Worm (Caenorhabditis elegans): ENCODE data around the gene npr-36.

npr-36 gene

ce11 chrX:17333752-17334151 is 25.8 kb upstream of the npr-36 start, which contains the start of gene C53C11.5:
C53C11.5 (plus strand) TSS chrX:17334052.
- TF ChIP-seq B0310.2 (tag; optimal IDR thresholded peaks at IDR 0.05) (no peak), hnd-1 (tag; optimal IDR thresholded peaks at IDR 0.05) (no peak), tbx-37 (GFP tag; conservative IDR thresholded peaks at IDR 0.05) (no peak), tra-4 (tag; optimal IDR thresholded peaks at IDR 0.05) (no peak), F13C5.2 (tag; optimal IDR thresholded peaks at IDR 0.05) (no peak), hmg-4 (GFP tag; optimal IDR thresholded peaks at IDR 0.05) (no peak), tbx-11 (GFP tag; IDR thresholded peaks at IDR 0.05) (no peak), pes-1 (GFP tag; IDR thresholded peaks at IDR 0.05) (no peak), hmbx-1 (tag; optimal IDR thresholded peaks at IDR 0.05) (no peak), sea-1 (GFP tag; conservative IDR thresholded peaks at IDR 0.05) (no peak), flt-1 (GFP tag; IDR thresholded peaks at IDR 0.05) (no peak)

- TF ChIP-seq F13C5.2 (tag; optimal IDR thresholded peaks at IDR 0.05) (no peak), tra-4 (tag; optimal IDR thresholded peaks at IDR 0.05) (no peak), flt-1 (GFP tag; IDR thresholded peaks at IDR 0.05) (no peak), ceh-13 (GFP tag; optimal IDR thresholded peaks at IDR 0.05) (no peak), ets-7 (tag; optimal IDR thresholded peaks at IDR 0.05) (no peak), pes-1 (GFP tag; IDR thresholded peaks at IDR 0.05) (no peak), tbx-11 (GFP tag; IDR thresholded peaks at IDR 0.05) (no peak), B0310.2 (tag; optimal IDR thresholded peaks at IDR 0.05) (no peak), hmg-4 (GFP tag; optimal IDR thresholded peaks at IDR 0.05) (no peak), scrt-1 (GFP tag; IDR thresholded peaks at IDR 0.05) (no peak), ama-1 (optimal IDR thresholded peaks at IDR 0.05) (no peak), hmbx-1 (tag; optimal IDR thresholded peaks at IDR 0.05) (no peak), hnd-1 (tag; optimal IDR thresholded peaks at IDR 0.05) (no peak), tbx-37 (GFP tag; conservative IDR thresholded peaks at IDR 0.05) (no peak), aly-1 (tag; optimal IDR thresholded peaks at IDR 0.05) (no peak), ceh-36 (tag; optimal IDR thresholded peaks at IDR 0.05) (no peak), sea-1 (GFP tag; conservative IDR thresholded peaks at IDR 0.05) (no peak)
These were observed 23.2 kb upstream of the npr-36 start, which contains the start of gene C53C11.2 for ce11 chrX:17336354-17336753. C53C11.2 (plus strand) TSS chrX:17336637.

- TF ChIP-seq B0310.2 (tag; optimal IDR thresholded peaks at IDR 0.05) (no peak), hmg-4 (GFP tag; optimal IDR thresholded peaks at IDR 0.05) (no peak), pes-1 (GFP tag; IDR thresholded peaks at IDR 0.05) (no peak), hnd-1 (tag; optimal IDR thresholded peaks at IDR 0.05) (no peak), aly-1 (tag; optimal IDR thresholded peaks at IDR 0.05) (no peak), tra-4 (tag; optimal IDR thresholded peaks at IDR 0.05) (no peak), F13C5.2 (tag; optimal IDR thresholded peaks at IDR 0.05) (no peak), ceh-13 (GFP tag; optimal IDR thresholded peaks at IDR 0.05) (no peak), sea-1 (GFP tag; conservative IDR thresholded peaks at IDR 0.05) (no peak), tbx-11 (GFP tag; IDR thresholded peaks at IDR 0.05) (no peak), tbx-37 (GFP tag; conservative IDR thresholded peaks at IDR 0.05) (no peak), ama-1 (optimal IDR thresholded peaks at IDR 0.05) (no peak), flt-1 (GFP tag; IDR thresholded peaks at IDR 0.05) (no peak), scrt-1 (GFP tag; IDR thresholded peaks at IDR 0.05) (no peak), hmbx-1 (tag; optimal IDR thresholded peaks at IDR 0.05) (no peak), ceh-36 (tag; optimal IDR thresholded peaks at IDR 0.05) (no peak), ets-7 (tag; optimal IDR thresholded peaks at IDR 0.05) (no peak)
These were observed 20.6 kb upstream of the npr-36 start for ce11 chrX:17338944-17339343.

- TF ChIP-seq aly-1 (tag; optimal IDR thresholded peaks at IDR 0.05) (no peak), scrt-1 (GFP tag; IDR thresholded peaks at IDR 0.05) (no peak), hnd-1 (tag; optimal IDR thresholded peaks at IDR 0.05) (no peak), F13C5.2 (tag; optimal IDR thresholded peaks at IDR 0.05) (no peak), ets-7 (tag; optimal IDR thresholded peaks at IDR 0.05) (no peak), hmbx-1 (tag; optimal IDR thresholded peaks at IDR 0.05) (no peak), pes-1 (GFP tag; IDR thresholded peaks at IDR 0.05) (no peak), tbx-37 (GFP tag; conservative IDR thresholded peaks at IDR 0.05) (no peak), hmg-4 (GFP tag; optimal IDR thresholded peaks at IDR 0.05) (no peak), sea-1 (GFP tag; conservative IDR thresholded peaks at IDR 0.05) (no peak), B0310.2 (tag; optimal IDR thresholded peaks at IDR 0.05) (no peak), tra-4 (tag; optimal IDR thresholded peaks at IDR 0.05) (no peak), ama-1 (optimal IDR thresholded peaks at IDR 0.05) (no peak)
These were observed 19.1 kb upstream of the npr-36 start, which contains the start of gene C53C11.1 for ce11 chrX:17340484-17340883. C53C11.1 (plus strand) TSS chrX:17340784.

- TF ChIP-seq tbx-11 (GFP tag; IDR thresholded peaks at IDR 0.05) (no peak), pes-1 (GFP tag; IDR thresholded peaks at IDR 0.05) (no peak), hmbx-1 (tag; optimal IDR thresholded peaks at IDR 0.05) (no peak), scrt-1 (GFP tag; IDR thresholded peaks at IDR 0.05) (no peak), tbx-37 (GFP tag; conservative IDR thresholded peaks at IDR 0.05) (no peak), sea-1 (GFP tag; conservative IDR thresholded peaks at IDR 0.05) (no peak), ets-7 (tag; optimal IDR thresholded peaks at IDR 0.05) (no peak), ceh-13 (GFP tag; optimal IDR thresholded peaks at IDR 0.05) (no peak), hnd-1 (tag; optimal IDR thresholded peaks at IDR 0.05) (no peak), flt-1 (GFP tag; IDR thresholded peaks at IDR 0.05) (no peak), hmg-4 (GFP tag; optimal IDR thresholded peaks at IDR 0.05) (no peak), ama-1 (optimal IDR thresholded peaks at IDR 0.05) (no peak), B0310.2 (tag; optimal IDR thresholded peaks at IDR 0.05) (no peak), F13C5.2 (tag; optimal IDR thresholded peaks at IDR 0.05) (no peak), aly-1 (tag; optimal IDR thresholded peaks at IDR 0.05) (no peak), ceh-36 (tag; optimal IDR thresholded peaks at IDR 0.05) (no peak), tra-4 (tag; optimal IDR thresholded peaks at IDR 0.05) (no peak)
These were observed 10.1 kb upstream of the npr-36 start for ce11 chrX:17349411-17349810.

- TF ChIP-seq ets-7 (tag; optimal IDR thresholded peaks at IDR 0.05): no peak
- TF ChIP-seq sea-1 (GFP tag; conservative IDR thresholded peaks at IDR 0.05): no peak
- no peak for TF ChIP-seq hmg-4 (GFP tag; optimal IDR thresholded peaks at IDR 0.05)
- no peak for TF ChIP-seq aly-1 (tag; optimal IDR thresholded peaks at IDR 0.05)
- TF ChIP-seq tbx-11 (GFP tag; IDR thresholded peaks at IDR 0.05): no peak
- no peak for TF ChIP-seq ceh-13 (GFP tag; optimal IDR thresholded peaks at IDR 0.05)
- TF ChIP-seq hnd-1 (tag; optimal IDR thresholded peaks at IDR 0.05): no peak
- TF ChIP-seq ceh-36 (tag; optimal IDR thresholded peaks at IDR 0.05): no peak
- TF ChIP-seq F13C5.2 (tag; optimal IDR thresholded peaks at IDR 0.05): no peak
- TF ChIP-seq hmbx-1 (tag; optimal IDR thresholded peaks at IDR 0.05): no peak
- no peak for TF ChIP-seq tra-4 (tag; optimal IDR thresholded peaks at IDR 0.05)
- no peak for TF ChIP-seq B0310.2 (tag; optimal IDR thresholded peaks at IDR 0.05)
- TF ChIP-seq pes-1 (GFP tag; IDR thresholded peaks at IDR 0.05): no peak
- no peak for TF ChIP-seq flt-1 (GFP tag; IDR thresholded peaks at IDR 0.05)
- no peak for TF ChIP-seq tbx-37 (GFP tag; conservative IDR thresholded peaks at IDR 0.05)
- no peak for TF ChIP-seq scrt-1 (GFP tag; IDR thresholded peaks at IDR 0.05)
- no peak for TF ChIP-seq ama-1 (optimal IDR thresholded peaks at IDR 0.05)
These were observed 7.5 kb upstream of the npr-36 start for ce11 chrX:17352098-17352497.

Data from whole organism, early embryonic.